Worm (Caenorhabditis elegans) whole organism, L2 larva: ENCODE data around the gene F23D12.1.

ENCODE experiments used
- C34F6.9 ChIP-seq: fragments of 150-350 bp; optimal IDR thresholded peaks from 2 replicates; lab custom pipeline; 2014; ENCODE audit warnings: missing biosample characterization, missing genetic modification characterization
- R02D3.7 ChIP-seq: fragments of 150-350 bp; optimal IDR thresholded peaks from 2 replicates; lab custom pipeline; 2014; ENCODE audit warnings: missing biosample characterization, missing genetic modification characterization
- Y55F3AM.14 ChIP-seq: fragments of 200-800 bp; sonication (Bioruptor generic); optimal IDR thresholded peaks from 2 replicates; lab custom pipeline; 2018; ENCODE audit warnings: mild to moderate bottlenecking, missing genetic modification characterization, missing compliant biosample characterization
- ZK546.5 ChIP-seq: sonication (generic microtip); optimal IDR thresholded peaks from 2 replicates; lab custom pipeline; 2017; ENCODE audit warnings: missing biosample characterization, missing genetic modification characterization
- alr-1 ChIP-seq: fragments of 150-350 bp; optimal IDR thresholded peaks from 2 replicates; lab custom pipeline; 2014; ENCODE audit warnings: missing biosample characterization, missing genetic modification characterization
- aly-2 ChIP-seq: fragments of 150-350 bp; optimal IDR thresholded peaks from 2 replicates; lab custom pipeline; 2014; ENCODE audit warnings: missing biosample characterization, missing genetic modification characterization
- ama-1 ChIP-seq: fragments of 150-350 bp; optimal IDR thresholded peaks from 2 replicates; lab custom pipeline; 2018; ENCODE audit warnings: inconsistent platforms
- blmp-1 ChIP-seq: sonication (generic microtip); optimal IDR thresholded peaks from 2 replicates; lab custom pipeline; 2017; ENCODE audit warnings: missing genetic modification characterization, mild to moderate bottlenecking, missing compliant biosample characterization, antibody characterized with exemption, moderate library complexity; ENCODE audit not compliant: insufficient read depth
- ceh-16 ChIP-seq: fragments of 150-350 bp; optimal IDR thresholded peaks from 2 replicates; lab custom pipeline; 2014; ENCODE audit warnings: missing biosample characterization, missing genetic modification characterization
- crh-2 ChIP-seq: sonication (generic microtip); optimal IDR thresholded peaks from 2 replicates; lab custom pipeline; 2017; ENCODE audit warnings: missing biosample characterization, missing genetic modification characterization
- egl-27 ChIP-seq: sonication (generic microtip); optimal IDR thresholded peaks from 3 replicates; lab custom pipeline; 2017; ENCODE audit warnings: missing biosample characterization, missing genetic modification reagents, missing genetic modification characterization
- elt-3 ChIP-seq: sonication (generic microtip); optimal IDR thresholded peaks from 2 replicates; lab custom pipeline; 2017; ENCODE audit warnings: missing biosample characterization, missing genetic modification characterization
- gmeb-1 ChIP-seq: fragments of 150-350 bp; optimal IDR thresholded peaks from 2 replicates; lab custom pipeline; 2014; ENCODE audit warnings: missing biosample characterization, missing genetic modification characterization
- lin-11 ChIP-seq: fragments of 150-350 bp; sonication (generic microtip); optimal IDR thresholded peaks from 2 replicates; lab custom pipeline; 2014; ENCODE audit warnings: missing biosample characterization, missing genetic modification characterization, inconsistent platforms, mixed read lengths
- lin-39 ChIP-seq: fragments of 150-350 bp; optimal IDR thresholded peaks from 2 replicates; lab custom pipeline; 2014; ENCODE audit warnings: missing biosample characterization, missing genetic modification reagents, missing genetic modification characterization
- lsy-2 ChIP-seq, 2 experiments: fragments of 150-350 bp in 1 of 2; sonication (generic microtip) in 1 of 2; optimal IDR thresholded peaks; 2 replicates each; lab custom pipeline; 2014 to 2017; ENCODE audit warnings: missing biosample characterization in 2 of 2, missing genetic modification characterization in 2 of 2
- mab-5 ChIP-seq: fragments of 150-350 bp; optimal IDR thresholded peaks from 2 replicates; lab custom pipeline; 2014; ENCODE audit warnings: missing biosample characterization, missing genetic modification characterization
- mbf-1 ChIP-seq: sonication (generic microtip); optimal IDR thresholded peaks from 2 replicates; lab custom pipeline; 2017; ENCODE audit warnings: missing biosample characterization, missing genetic modification characterization
- mdl-1 ChIP-seq, 2 experiments: fragments of 150-350 bp in 1 of 2; sonication (generic microtip) in 1 of 2; optimal IDR thresholded peaks; 2 replicates each; lab custom pipeline; 2017; ENCODE audit warnings: missing biosample characterization in 2 of 2, missing genetic modification characterization in 2 of 2
- nhr-10 ChIP-seq: sonication (generic microtip); optimal IDR thresholded peaks from 2 replicates; lab custom pipeline; 2017; ENCODE audit warnings: missing biosample characterization, missing genetic modification characterization
- nhr-11 ChIP-seq: fragments of 150-350 bp; optimal IDR thresholded peaks from 2 replicates; lab custom pipeline; 2014; ENCODE audit warnings: missing biosample characterization, missing genetic modification characterization
- nhr-129 ChIP-seq: fragments of 150-350 bp; optimal IDR thresholded peaks from 2 replicates; lab custom pipeline; 2014; ENCODE audit warnings: missing biosample characterization, missing genetic modification characterization
- nhr-21 ChIP-seq: fragments of 150-350 bp; optimal IDR thresholded peaks from 2 replicates; lab custom pipeline; 2014; ENCODE audit warnings: missing biosample characterization, missing genetic modification characterization
- nhr-23 ChIP-seq: fragments of 150-350 bp; optimal IDR thresholded peaks from 2 replicates; lab custom pipeline; 2014; ENCODE audit warnings: missing biosample characterization, missing genetic modification reagents, missing genetic modification characterization
- nhr-237 ChIP-seq: fragments of 150-350 bp; optimal IDR thresholded peaks from 2 replicates; lab custom pipeline; 2014; ENCODE audit warnings: missing biosample characterization, missing genetic modification characterization
- nhr-25 ChIP-seq: fragments of 150-350 bp; sonication (generic microtip); optimal IDR thresholded peaks from 3 replicates; lab custom pipeline; 2014; ENCODE audit warnings: missing biosample characterization, missing genetic modification characterization
- nhr-77 ChIP-seq: fragments of 150-350 bp; optimal IDR thresholded peaks from 2 replicates; lab custom pipeline; 2014; ENCODE audit warnings: missing biosample characterization, missing genetic modification characterization
- peb-1 ChIP-seq: fragments of 150-350 bp; optimal IDR thresholded peaks from 2 replicates; lab custom pipeline; 2014; ENCODE audit warnings: missing biosample characterization, missing genetic modification characterization
- sem-4 ChIP-seq: fragments of 150-350 bp; optimal IDR thresholded peaks from 2 replicates; lab custom pipeline; 2014; ENCODE audit warnings: missing biosample characterization, missing genetic modification reagents, missing genetic modification characterization
- skn-1 ChIP-seq: sonication (generic microtip); optimal IDR thresholded peaks from 2 replicates; lab custom pipeline; 2017; ENCODE audit warnings: missing biosample characterization, missing genetic modification characterization
- sma-9 ChIP-seq, 2 experiments: fragments of 150-350 bp in 1 of 2; sonication (generic microtip) in 1 of 2; optimal IDR thresholded peaks; 2 replicates each; lab custom pipeline; 2014 to 2016; ENCODE audit warnings: missing genetic modification characterization in 2 of 2, mild to moderate bottlenecking in 1 of 2, missing biosample characterization in 1 of 2, missing compliant biosample characterization in 1 of 2, missing genetic modification reagents in 1 of 2, moderate library complexity in 1 of 2
- snpc-4 ChIP-seq: fragments of 150-350 bp; optimal IDR thresholded peaks from 2 replicates; lab custom pipeline; 2014; ENCODE audit warnings: missing biosample characterization, missing genetic modification characterization
- unc-39 ChIP-seq: fragments of 150-350 bp; optimal IDR thresholded peaks from 2 replicates; lab custom pipeline; 2014; ENCODE audit warnings: missing biosample characterization, missing genetic modification characterization
- zag-1 ChIP-seq: fragments of 150-350 bp; optimal IDR thresholded peaks from 2 replicates; lab custom pipeline; 2014; ENCODE audit warnings: missing biosample characterization, missing genetic modification characterization
- ztf-1 ChIP-seq: fragments of 200-800 bp; sonication (Bioruptor generic); conservative IDR thresholded peaks from 2 replicates; pipeline ENCODE4 v1.3.6; 2022; ENCODE audit warnings: missing genetic modification characterization, missing compliant biosample characterization
- ztf-11 ChIP-seq: sonication (generic microtip); optimal IDR thresholded peaks from 2 replicates; lab custom pipeline; 2017; ENCODE audit warnings: missing biosample characterization, missing genetic modification characterization

Gene F23D12.1

DNA sequence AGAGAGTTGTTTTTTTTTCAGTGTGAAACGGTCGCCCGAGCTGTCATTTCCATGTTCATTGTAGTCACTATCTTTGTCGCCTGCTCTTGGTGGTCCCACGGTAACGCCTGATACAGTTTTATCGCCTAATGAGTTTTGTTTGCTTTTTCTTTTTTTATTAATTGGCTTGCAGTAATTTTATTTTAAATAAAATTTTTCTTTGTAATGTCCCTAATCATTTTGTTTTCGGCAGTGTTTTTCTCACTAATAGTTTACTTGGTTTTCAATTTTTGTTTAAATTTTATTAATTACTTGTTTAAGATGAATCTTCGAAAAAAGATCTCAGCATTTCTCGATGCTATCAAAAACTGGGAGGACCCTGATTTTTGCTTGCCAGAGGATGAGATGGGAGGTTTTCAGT is 37.6 kb upstream of the F23D12.1 start, which contains the start of gene M163.22:
M163.22 (plus strand) TSS at position 301 of the 400 bp plus-strand sequence.
- TF ChIP-seq alr-1 (tag; lab: Kevin White, UChicago) (no peak), Y55F3AM.14 (GFP tag; lab: Kevin White, UChicago) (no peak), R02D3.7 (no peak), crh-2 (tag; lab: Kevin White, UChicago) (no peak), zag-1 (no peak), mab-5 (no peak), nhr-77 (tag; lab: Kevin White, UChicago) (no peak), ceh-16 (tag; lab: Kevin White, UChicago) (no peak), snpc-4 (tag; lab: Kevin White, UChicago) (no peak)

DNA sequence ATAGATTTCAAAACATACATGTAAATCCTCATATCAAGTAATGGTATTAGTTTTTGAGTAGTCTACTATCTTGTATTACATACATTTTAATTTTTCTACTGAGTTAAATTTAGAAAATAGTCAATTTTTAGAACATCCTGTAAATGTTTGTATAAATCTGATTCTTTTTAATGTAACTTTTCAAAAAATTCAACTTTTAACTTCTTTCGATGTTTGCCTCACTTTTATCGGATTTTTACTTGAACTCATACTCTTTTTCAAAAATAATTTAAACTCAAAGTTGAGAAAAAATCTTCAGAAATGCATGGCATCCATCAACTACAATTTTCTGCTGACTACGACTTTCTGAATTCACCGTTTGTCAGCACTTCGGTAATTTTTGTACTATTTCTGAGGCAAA is 36.6 kb upstream of the F23D12.1 start, which contains the start of gene M163.7:
M163.7 (plus strand) TSS at position 301 of the 400 bp plus-strand sequence.
- TF ChIP-seq crh-2 (tag; lab: Kevin White, UChicago) = no peak
- no peak for TF ChIP-seq nhr-11 (tag; lab: Kevin White, UChicago)
- TF ChIP-seq, all 48 proteins: peak for 0

DNA sequence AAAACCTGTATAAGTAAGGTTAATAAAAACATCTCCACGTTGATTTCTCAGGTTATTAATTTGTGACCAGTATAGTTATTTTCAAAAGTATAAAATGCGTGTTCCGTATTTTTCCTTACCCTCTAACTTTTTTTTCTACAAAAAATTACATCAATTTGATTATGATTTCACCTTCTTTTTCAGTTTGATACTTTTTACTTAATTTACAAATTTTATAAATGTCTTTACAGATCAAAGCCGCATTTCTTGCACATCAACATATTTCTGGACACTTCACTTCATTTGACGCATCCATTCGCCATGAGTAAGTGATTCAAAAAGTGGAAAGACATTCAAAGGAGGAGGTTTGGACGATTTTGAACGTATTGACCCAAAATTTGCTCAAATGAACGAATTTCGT is 32.5 kb upstream of the F23D12.1 start, which contains the start of gene Y66C5A.2:
Y66C5A.2 (plus strand) TSS at position 301 of the 400 bp plus-strand sequence.
- TF ChIP-seq ztf-1 (GFP tag; lab: Robert Waterston, UW) = no peak
- no peak for TF ChIP-seq unc-39 (tag; lab: Kevin White, UChicago)
- no peak for TF ChIP-seq C34F6.9
- no peak for TF ChIP-seq skn-1
- TF ChIP-seq sem-4 (tag; lab: Kevin White, UChicago) = no peak
- TF ChIP-seq lin-39 = no peak
- TF ChIP-seq nhr-23 (tag; lab: Kevin White, UChicago) = no peak
- TF ChIP-seq ZK546.5 (tag; lab: Kevin White, UChicago) = no peak
- TF ChIP-seq nhr-11 (tag; lab: Kevin White, UChicago) = no peak
- TF ChIP-seq nhr-10 (tag; lab: Kevin White, UChicago) = no peak
- TF ChIP-seq, all 48 proteins: peak for 0

DNA sequence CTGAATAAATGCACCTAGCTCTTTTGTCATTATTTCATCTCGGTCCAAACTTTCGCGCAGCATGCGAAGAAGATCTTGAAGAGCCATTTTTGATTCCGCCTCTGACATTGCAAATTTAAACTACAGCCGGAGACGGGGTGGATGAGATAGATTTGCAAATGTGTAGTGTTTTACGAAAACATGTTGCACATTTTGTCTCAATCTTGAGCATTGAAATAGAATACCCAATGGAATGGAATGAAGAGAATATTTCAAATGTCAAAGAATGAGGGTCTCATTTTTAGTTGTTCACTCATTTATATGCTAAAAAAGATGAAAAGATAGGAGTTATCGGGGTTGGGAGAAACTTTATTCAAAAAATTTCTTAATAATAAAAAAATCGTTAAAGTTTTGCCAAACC is 27.5 kb upstream of the F23D12.1 start, which contains the start of gene Y66C5A.1:
Y66C5A.1 (minus strand) TSS at position 101 of the 400 bp plus-strand sequence.
- TF ChIP-seq skn-1 (no peak), elt-3 (tag; lab: Kevin White, UChicago) (no peak), ama-1 (lab: Kevin White, UChicago) (no peak), ZK546.5 (tag; lab: Kevin White, UChicago) (no peak), sem-4 (tag; lab: Kevin White, UChicago) (no peak), nhr-237 (no peak), alr-1 (tag; lab: Kevin White, UChicago) (no peak)

DNA sequence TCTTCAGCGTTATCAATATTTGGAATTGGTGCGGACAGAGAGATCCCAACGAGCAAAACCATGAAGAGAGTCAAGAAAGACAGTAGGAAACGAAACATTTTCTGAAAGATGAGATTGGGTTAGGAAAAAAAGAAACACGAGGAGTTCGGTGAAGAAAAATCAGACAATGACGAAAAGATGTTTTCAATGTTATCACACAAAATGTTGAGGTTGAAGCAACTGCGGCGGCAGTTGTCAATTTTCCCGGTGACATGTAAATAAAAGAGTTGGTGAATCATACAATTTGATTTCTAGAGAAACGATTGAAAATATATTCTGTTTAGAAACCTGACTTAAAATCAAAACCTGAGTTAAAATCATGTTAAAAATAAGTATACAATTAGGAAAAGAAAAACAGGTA is 25.8 kb upstream of the F23D12.1 start, which contains the start of gene F23D12.7:
F23D12.7 (minus strand) TSS at position 101 of the 400 bp plus-strand sequence.
- TF ChIP-seq skn-1 (no peak), lsy-2 (tag; optimal IDR thresholded peaks at IDR 0.05; lab: Kevin White, UChicago) (no peak)

DNA sequence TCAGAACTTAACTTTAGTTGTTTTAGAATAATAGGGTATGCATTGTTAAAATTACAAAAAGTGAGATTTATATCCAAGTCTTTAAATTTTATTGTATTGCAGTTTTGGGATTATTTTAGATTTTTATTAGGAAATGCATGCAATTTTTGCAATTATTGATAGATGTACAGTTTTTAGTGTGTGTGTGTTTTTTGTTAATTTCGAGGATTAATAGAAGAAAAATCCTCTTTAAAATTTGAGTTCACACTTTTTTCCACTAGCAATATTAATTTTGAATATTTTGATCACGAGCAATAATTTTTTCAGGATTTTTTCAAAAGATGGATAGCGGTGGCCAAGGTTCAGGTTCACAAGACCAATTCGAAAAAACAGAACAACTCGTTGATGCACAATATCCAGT is 20.0 kb upstream of the F23D12.1 start, which contains the start of gene jmjd-3.2:
jmjd-3.2 (plus strand) TSS at position 301 of the 400 bp plus-strand sequence.
- TF ChIP-seq zag-1 = no peak
- TF ChIP-seq alr-1 (tag; lab: Kevin White, UChicago) = no peak
- no peak for TF ChIP-seq lsy-2 (tag; optimal IDR thresholded peaks at IDR 0.05; lab: Kevin White, UChicago)
- TF ChIP-seq mbf-1 = no peak
- TF ChIP-seq nhr-10 (tag; lab: Kevin White, UChicago) = no peak
- TF ChIP-seq aly-2 (tag; lab: Kevin White, UChicago) = no peak
- TF ChIP-seq ama-1 (lab: Kevin White, UChicago) = no peak
- no peak for TF ChIP-seq elt-3 (tag; lab: Kevin White, UChicago)
- no peak for TF ChIP-seq peb-1
- TF ChIP-seq nhr-25 (tag; lab: Kevin White, UChicago) = no peak
- no peak for TF ChIP-seq sem-4 (tag; lab: Kevin White, UChicago)

DNA sequence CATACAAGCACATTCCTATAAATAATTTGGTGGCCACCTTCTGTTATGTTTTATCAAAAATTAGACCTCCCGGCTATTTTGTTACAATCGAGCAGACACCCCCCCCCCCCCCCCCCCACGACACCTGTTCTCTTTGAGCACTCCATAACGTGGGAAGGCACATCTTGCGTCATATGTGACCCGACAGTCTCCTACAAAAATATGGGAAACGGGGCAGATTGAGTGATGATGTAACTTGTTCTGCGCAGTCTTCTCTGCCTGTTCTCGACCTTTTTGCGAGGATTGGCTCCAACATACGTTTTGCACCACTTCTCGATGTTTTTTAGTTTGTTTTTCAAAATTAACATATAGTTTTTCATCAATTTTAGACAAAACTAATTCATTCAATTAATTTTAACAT is 19.5 kb upstream of the F23D12.1 start:
- TF ChIP-seq gmeb-1 (tag; lab: Kevin White, UChicago) = no peak
- TF ChIP-seq nhr-129 (tag; lab: Kevin White, UChicago) = no peak
- no peak for TF ChIP-seq sma-9 (GFP tag; optimal IDR thresholded peaks at IDR 0.05; lab: Kevin White, UChicago)
- TF ChIP-seq sma-9 (tag; optimal IDR thresholded peaks at IDR 0.05; lab: Kevin White, UChicago) = no peak
- no peak for TF ChIP-seq nhr-11 (tag; lab: Kevin White, UChicago)
- TF ChIP-seq sem-4 (tag; lab: Kevin White, UChicago) = no peak
- TF ChIP-seq mdl-1 (tag; optimal IDR thresholded peaks at IDR 0.05; lab: Kevin White, UChicago) = no peak
- TF ChIP-seq nhr-77 (tag; lab: Kevin White, UChicago) = no peak
- no peak for TF ChIP-seq lin-11 (tag; lab: Kevin White, UChicago)
- TF ChIP-seq ztf-11 (tag; lab: Kevin White, UChicago) = no peak
- TF ChIP-seq ama-1 (lab: Kevin White, UChicago) = no peak
- TF ChIP-seq zag-1 = no peak
- no peak for TF ChIP-seq nhr-10 (tag; lab: Kevin White, UChicago)
- no peak for TF ChIP-seq elt-3 (tag; lab: Kevin White, UChicago)
- TF ChIP-seq blmp-1 (tag; lab: Kevin White, UChicago) = no peak
- TF ChIP-seq egl-27 (tag; lab: Kevin White, UChicago) = no peak
- no peak for TF ChIP-seq ZK546.5 (tag; lab: Kevin White, UChicago)
- TF ChIP-seq unc-39 (tag; lab: Kevin White, UChicago) = no peak
- no peak for TF ChIP-seq nhr-21 (tag; lab: Kevin White, UChicago)
- no peak for TF ChIP-seq peb-1
- no peak for TF ChIP-seq mbf-1
